Worm (Caenorhabditis elegans) whole organism, midembryonic: ENCODE results near the gene str-172.

Source experiments
- cog-1 ChIP-seq: sonication (generic microtip); optimal IDR thresholded peaks from 2 replicates; lab custom pipeline; 2016; ENCODE audit warnings: missing genetic modification characterization, missing compliant biosample characterization
- flt-1 ChIP-seq: fragments of 200-800 bp; sonication (Bioruptor generic); IDR thresholded peaks from 2 replicates; pipeline ENCODE4 v1.3.6; 2022; ENCODE audit warnings: missing genetic modification characterization, missing compliant biosample characterization
- ztf-29 ChIP-seq: fragments of 200-800 bp; sonication (Bioruptor generic); IDR thresholded peaks from 2 replicates; pipeline ENCODE4 v1.3.6; 2022; ENCODE audit warnings: missing genetic modification reagents, missing genetic modification characterization, missing compliant biosample characterization

DNA sequence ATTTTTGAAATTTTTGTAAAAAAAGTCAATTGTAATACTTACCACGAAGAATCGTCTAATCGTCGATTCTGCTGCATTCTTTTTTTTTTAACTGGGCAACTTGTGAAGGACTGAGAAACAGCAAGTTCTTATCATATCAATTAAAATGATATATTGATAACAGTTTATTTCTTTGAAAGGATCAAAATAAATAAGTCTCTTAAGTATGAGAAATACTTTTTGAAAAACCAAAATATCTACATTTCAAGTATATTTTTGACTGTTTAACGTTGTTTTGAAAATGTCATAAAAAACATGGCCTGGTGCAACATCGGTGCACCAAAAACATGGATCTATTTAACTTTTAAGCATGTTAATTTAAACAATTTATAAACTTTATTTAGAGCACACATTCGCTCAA lies 11.3 kb downstream of the str-172 start, which contains the start of gene Y17G9A.2:
- TF ChIP-seq ztf-29 (GFP tag; lab: Robert Waterston, UW) (no peak), flt-1 (GFP tag; lab: Robert Waterston, UW) (no peak), cog-1 (tag; lab: Kevin White, UChicago) (no peak)
